Worm (Caenorhabditis elegans) whole organism, L4 larva: Measurements from ENCODE around the gene F23F1.6.

Source experiments
- Y48G9A.11 ChIP-seq: fragments of 200-800 bp; sonication (Bioruptor generic); IDR thresholded peaks from 2 replicates; pipeline ENCODE4 v1.3.6; 2022; ENCODE audit warnings: missing genetic modification reagents, missing genetic modification characterization, missing compliant biosample characterization
- ceh-62 ChIP-seq: sonication (generic microtip); optimal IDR thresholded peaks from 2 replicates; lab custom pipeline; 2017; ENCODE audit warnings: missing biosample characterization, missing genetic modification characterization
- nhr-76 ChIP-seq: fragments of 150-350 bp; optimal IDR thresholded peaks from 2 replicates; lab custom pipeline; 2014; ENCODE audit warnings: missing biosample characterization, missing genetic modification characterization
- sdz-12 ChIP-seq: fragments of 200-800 bp; sonication (Bioruptor generic); optimal IDR thresholded peaks from 2 replicates; lab custom pipeline; 2018; ENCODE audit warnings: mild to moderate bottlenecking, missing genetic modification characterization, missing compliant biosample characterization
- skn-1 ChIP-seq: fragments of 150-350 bp; optimal IDR thresholded peaks from 2 replicates; lab custom pipeline; 2014; ENCODE audit warnings: missing biosample characterization, missing genetic modification characterization
- unc-39 ChIP-seq: sonication (generic microtip); optimal IDR thresholded peaks from 2 replicates; lab custom pipeline; 2017; ENCODE audit warnings: missing biosample characterization, missing genetic modification characterization

- TF ChIP-seq Y48G9A.11 (GFP tag; lab: Robert Waterston, UW) (no peak), sdz-12 (no peak), skn-1 (no peak), nhr-76 (tag; lab: Kevin White, UChicago) (no peak), ceh-62 (tag; lab: Kevin White, UChicago) (no peak), unc-39 (tag; lab: Kevin White, UChicago) (no peak)
These were observed 47.0 kb upstream of the F23F1.6 start, which contains the start of gene C50D2.6 for ce11 chrII:84134-84533.
